Fruit fly (Drosophila melanogaster) whole organism, larva: Measurements from ENCODE around the gene CG32983.

Experiments
- noc ChIP-seq: fragments of 200-800 bp; sonication (Bioruptor generic); optimal IDR thresholded peaks from 3 replicates; lab custom pipeline; 2019; ENCODE audit warnings: missing biosample characterization, mild to moderate bottlenecking, missing genetic modification characterization, moderate library complexity

Gene CG32983

DNA sequence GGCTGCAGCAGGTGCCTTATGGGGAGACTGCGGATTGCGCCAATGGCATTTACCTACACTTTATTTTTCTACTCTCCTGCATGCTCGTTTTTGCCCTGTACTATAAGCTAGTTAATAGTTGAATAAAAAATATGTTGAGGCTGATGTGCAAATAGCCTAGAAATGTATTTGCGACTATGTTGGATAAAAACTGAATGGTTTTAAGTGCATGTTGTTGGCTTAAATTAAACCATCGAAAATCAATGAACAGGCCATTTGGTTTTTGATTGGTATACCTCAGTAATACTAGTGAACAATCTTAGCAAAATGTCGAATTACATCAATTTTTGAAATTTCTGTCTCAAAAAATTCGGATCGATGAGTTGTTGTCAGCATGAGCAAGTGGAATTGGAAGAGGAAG lies at the start of gene CG32983:
Gene CG32983 (plus strand): TSS at position 301 of the 400 bp plus-strand sequence.
- TF ChIP-seq noc, result no peak

DNA sequence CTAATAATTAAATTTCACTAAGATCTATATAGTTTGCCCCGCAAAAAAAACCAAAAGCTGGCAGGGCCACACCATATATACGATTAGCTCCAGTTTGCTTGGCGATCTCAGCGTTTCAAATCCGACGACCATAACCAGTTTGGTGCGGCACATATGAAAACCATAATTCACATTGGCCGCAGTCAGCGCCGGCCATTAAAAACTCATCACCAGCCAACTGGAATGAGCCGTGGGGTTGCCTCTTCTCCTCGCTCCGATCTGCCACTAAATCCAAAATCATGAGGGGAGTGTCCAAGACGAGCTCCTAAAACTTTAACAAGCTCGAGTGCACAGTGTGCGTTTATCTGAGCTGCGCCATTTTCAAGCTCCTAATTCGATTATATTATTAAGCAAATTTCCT lies 48.3 kb upstream of the CG32983 start:
- no peak for TF ChIP-seq noc

DNA sequence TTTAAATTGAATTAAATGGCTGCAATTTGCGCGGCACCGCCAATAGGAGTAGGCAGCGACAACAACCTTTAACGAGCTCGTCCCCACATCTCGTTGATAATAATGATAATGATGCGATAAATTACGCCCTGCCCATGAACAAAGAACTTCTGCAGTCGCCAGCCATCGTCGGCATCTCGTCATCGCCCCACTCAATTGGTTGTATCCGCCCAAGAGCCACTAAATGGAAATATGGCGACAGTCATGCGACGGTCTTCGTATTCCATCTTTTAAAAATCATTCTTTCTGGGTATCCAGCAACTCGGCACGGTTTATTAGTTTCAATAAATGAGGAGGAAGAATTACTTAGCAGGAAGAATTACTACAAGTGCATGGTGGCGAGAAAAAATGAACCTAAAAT lies 45.1 kb upstream of the CG32983 start:
- no peak for TF ChIP-seq noc

DNA sequence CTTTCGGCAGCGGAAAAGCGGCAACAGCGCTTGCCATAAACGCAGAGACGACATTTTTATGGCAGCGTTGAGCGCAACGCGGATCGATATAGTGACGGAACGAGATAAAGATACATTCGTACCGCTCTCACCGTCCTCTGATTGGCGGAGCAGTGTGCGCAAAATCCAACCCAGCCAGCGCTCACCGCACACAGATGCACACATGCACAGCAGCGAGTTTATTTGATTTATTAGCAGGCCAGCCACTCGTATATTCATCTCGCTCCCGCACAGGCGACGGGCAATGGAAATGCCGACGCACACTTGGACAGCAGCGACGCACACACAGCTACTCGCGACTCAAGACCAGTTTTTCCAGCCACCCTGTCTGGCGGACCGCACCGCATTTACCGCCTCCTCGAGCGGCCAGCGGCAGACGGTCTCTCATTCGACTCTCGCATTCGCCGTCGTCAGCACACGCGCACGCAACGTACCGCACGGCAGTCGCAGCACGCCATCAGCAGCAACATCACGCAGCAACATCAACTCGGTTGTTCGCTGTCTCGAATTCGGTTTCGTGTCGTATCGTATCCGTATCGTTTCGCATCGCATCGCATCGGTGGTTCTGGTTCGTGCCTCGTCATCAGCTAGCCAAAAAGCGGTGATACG lies 40.3 kb upstream of the CG32983 start, which contains the start of gene SoxN:
Gene SoxN (plus strand): TSS at position 424 of the 648 bp plus-strand sequence.
- no peak for TF ChIP-seq noc

DNA sequence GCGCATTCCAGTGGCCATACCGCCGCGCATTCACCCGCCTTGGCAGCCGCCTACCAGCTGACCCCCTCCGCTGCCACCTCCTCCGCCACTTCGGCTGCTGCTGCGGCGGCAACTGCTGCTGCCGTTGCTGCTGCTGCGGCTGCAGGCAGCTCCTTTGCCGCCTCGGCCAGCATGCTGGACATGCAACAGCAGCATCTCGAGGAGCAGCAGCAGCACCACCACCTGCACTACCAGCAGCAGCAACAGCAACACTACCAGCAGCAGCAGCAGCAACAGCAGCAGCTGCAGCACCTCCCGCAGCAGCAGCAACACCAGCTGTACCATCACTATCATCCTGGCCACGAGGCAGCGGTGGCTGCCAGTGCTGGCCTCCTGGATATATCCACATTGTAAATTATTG lies 37.3 kb upstream of the CG32983 start:
- TF ChIP-seq noc, result no peak

DNA sequence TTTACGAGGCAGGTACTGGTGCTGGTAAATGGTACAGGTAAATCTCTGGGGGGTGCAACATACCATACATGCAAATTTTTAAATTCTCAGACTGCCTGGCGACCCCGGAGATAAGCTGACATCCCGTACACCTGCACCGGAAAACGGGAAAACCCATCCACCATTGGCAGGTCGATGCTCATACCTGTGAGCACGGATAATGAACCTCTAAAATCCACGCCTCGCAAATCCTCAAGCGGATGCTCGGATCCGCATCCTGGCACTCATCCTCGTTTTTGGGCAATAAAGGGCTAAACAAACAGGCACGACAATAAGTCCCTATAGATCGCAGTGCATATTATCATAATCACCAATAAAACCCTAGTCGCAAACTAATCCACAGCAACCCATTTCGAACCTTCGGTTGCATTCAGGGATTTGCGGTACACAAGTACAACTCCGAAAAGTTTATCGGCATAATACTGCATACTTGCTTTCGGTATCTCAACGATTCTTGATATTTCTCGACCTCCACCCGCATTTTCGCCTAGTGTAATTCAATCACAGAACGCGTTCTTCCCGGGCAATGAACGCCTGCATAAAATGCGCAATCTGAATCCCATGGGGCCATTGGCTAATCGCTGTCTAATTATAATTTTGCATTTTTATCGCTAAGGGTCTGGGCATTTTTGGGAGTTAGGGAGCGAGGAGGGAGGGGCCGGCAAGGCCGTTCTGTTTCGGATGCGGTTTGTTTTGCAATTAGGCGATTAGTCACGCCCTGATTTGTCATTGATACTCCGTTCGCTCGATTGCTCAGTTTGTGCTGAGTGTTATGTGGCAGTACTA lies 33.1 kb upstream of the CG32983 start:
- no peak for TF ChIP-seq noc

DNA sequence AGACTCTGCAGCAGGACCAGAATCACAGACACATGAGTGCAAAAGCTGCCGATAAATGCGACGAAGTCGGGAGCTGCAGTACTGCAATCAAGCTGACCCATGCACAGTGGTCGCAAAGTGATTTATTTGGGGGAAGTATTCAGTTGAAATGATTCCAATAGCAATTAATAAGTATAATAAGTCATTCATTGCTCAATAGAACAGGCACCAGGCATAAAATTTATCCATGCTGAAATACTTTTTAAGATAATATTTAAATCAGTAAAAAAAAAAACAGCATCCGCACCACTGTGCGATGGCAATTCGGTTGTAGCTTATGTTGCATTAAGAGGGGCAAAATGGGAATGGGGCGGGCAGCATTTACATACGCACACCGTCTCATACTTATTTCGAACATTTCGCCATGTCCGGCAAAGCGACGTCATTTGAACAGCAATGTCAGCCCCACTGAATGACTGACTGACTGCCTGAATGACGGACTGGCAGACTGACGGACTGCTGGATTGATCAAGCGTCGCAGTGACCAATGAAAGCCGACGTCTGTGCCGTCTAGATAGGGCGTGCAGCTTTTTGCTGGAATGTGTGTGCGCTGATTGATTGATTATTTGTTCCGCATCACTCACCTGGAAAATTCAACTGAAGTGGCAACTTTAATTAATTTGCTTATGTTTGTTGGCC lies 30.7 kb upstream of the CG32983 start:
- TF ChIP-seq noc, result no peak

- no peak for TF ChIP-seq noc
These were observed 26.5 kb upstream of the CG32983 start for dm6 chr2L:8839193-8839592.

DNA sequence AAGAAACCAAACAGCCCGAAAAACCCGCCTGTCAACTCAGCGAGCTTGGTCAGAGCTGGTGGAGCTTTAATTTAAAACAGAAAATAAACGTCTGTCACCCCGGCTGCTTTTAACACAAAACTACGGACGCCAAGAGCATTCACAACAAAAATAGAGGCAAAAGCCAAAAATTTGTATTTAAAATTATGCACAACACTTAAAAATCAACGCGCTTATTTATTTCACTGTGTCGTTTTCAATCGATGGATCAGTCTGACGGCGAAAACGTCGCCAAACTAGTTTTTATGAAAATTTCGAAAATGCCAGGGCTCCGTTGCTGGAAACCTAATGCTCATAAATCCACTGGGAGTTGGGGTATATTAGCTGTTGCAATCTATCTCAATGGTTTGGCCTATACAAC lies 24.9 kb upstream of the CG32983 start:
- peak; percentile 12 for TF ChIP-seq noc

DNA sequence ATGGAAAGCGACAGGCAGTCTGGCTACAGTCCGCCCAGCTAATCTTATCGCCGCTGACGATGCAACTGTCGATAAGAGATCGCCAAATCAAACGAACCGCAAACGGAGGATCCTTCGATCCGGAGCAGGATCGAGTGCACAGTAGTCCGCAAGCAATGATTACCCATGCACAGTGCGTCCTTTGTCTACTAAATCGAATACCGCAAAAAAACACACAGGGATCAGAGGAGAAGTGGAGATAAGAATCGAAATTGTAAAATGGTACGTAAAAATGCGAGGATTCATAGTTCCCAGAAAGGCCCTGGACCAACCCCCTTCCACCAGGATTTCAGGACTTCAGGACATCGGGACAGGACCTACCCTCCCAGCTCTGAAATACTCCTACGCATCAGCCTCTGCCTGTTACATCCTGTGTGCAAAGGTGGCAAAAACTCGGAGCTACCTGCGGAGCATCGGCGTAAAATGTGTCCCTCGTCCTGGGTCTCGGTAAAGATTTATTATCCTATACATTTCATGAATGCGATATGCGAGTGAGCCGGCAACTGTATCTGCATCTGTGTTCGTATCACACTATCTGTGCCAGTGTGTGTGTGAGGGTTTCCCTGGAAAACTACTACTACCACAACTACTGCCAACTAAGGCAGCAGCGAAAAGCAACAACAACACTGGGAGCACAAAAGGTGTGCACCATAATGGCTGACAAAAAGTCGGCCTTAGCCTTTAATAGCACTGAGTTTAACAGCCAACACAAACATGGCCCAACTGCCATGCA lies 24.0 kb upstream of the CG32983 start:
- TF ChIP-seq noc, result no peak

DNA sequence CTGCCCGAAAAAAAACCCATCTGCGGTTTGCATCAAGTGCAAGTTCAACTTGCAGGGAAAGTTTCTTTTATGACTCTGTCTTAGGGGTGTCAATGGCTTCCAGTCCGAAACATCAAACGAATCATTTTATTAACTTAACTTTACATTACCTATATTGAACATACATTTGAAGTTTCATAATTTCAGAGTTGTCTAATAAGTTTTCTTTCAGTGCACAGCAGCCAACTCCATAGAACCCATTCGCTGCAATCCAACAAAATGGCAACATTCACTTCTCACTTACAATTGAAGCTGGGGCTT lies 23.4 kb upstream of the CG32983 start:
- no peak for TF ChIP-seq noc

DNA sequence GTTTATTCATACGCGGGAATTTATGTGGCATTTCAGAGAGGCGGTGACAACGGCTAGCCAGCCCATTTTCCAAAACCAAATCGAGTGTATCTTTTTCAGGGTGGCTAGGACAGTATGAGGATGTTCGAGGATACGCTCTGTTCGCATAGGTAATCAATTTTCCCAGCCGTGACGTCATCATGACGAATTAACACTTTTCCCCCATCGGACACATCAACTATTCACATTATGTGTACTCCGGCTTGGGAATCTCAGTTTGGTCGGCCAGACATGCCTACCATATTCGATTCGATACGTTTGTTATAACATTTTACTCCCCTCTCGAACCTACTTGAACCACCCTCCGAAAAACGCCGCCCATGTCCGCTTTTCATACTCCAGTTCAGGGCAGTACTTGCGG lies 22.1 kb upstream of the CG32983 start:
- no peak for TF ChIP-seq noc

DNA sequence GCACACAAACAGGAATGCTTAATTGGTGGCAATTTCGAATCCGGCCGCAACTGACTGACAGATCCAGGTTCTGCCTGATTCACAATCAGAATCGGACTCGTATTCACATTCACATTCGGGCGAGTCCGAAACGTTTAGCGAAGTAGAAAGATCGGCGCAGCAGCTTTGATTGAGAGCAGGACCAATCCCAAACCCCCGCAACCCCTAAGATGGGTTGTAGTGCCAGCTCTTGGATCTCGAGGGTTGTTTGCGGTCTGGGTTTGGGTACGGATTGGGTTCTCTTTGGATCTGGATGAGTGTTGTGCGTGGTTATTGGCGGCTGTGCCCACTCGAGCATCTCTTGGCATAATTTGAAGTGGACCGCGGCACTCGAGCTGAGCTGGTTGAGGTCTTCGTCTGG lies 21.0 kb upstream of the CG32983 start:
- no peak for TF ChIP-seq noc

dm6 chr2L:8845931-8846330 lies 19.7 kb upstream of the CG32983 start:
- peak; percentile 79 for TF ChIP-seq noc

dm6 chr2L:8846726-8847554 lies 18.7 kb upstream of the CG32983 start:
- TF ChIP-seq noc, result no peak

DNA sequence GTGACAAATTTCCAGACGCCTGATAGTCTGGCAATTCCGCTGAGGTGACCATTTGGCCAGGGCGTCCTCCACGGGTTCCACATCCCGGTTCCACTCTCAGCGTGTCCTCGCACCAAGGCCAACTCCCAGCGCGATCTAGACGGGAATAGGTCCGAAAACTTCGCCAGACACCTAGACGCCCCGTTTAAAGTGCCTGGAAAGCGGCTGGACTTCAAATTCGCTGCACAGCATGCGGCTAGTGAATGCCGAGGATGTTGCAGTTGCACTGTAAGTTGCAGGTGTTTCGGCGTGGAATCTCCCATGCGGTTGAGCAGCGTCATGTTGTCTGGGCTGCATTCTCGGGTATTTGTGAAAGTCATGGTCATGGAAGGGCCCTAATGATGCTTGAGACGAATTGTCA lies 16.5 kb upstream of the CG32983 start:
- TF ChIP-seq noc, result no peak
